Worm (Caenorhabditis elegans): ENCODE results near the gene W04D12.1.
A peak's percentile ranks its signal among the peaks of the same experiment; 100 is the strongest.

Gene W04D12.1

DNA sequence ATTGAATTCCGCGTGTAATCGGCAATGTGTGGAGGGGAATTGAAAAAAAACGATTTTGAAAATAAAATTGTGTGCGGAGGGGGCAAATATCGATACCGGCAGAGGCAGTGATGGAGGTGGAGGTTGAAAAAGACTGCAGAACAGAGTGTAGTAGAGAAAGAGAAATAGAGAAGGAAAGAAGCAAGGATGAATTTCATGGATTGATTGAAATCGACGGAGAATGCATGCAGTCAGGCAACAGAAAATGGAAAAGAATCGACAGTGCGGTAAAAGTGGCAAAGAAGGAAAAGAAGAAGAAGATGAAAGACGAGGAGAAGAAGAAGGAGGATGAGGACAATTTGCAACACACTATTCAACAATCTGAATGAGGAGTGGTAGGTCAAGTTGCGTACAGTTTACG is at the start of gene W04D12.1:
TSS of gene W04D12.1 (plus strand) at position 111 of the 400 bp plus-strand sequence.
- TF ChIP-seq hmg-1.2 (GFP tag; IDR thresholded peaks at IDR 0.05) (peak; percentile 58; the same call in 1 of the 2 replicates), madf-6 (GFP tag; IDR thresholded peaks at IDR 0.05) (no peak)

DNA sequence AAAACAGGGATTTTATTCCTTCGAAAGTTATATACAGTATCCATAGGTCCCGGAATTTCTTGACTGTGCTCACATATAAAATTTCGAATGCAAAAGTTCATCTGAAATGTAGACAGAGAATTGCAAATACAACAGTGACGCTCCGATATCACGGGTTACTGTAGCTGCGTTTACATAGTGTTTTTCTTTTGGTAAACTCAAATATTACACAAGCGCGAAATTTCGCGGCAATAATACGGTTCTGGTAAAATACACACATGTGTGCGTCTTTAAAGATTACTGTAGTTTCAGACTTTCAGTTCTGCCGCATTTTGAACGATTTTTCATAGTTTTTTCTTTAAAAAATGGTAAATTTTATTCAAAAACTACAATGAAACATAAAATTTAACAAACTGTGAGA is 46.2 kb upstream of the W04D12.1 start, which contains the start of gene rev-3:
TSS of gene rev-3 (minus strand) at position 101 of the 400 bp plus-strand sequence.
- TF ChIP-seq F39B2.1 (GFP tag; IDR thresholded peaks at IDR 0.05) = no peak
- TF ChIP-seq ztf-3 (GFP tag; optimal IDR thresholded peaks at IDR 0.05) = no peak
- TF ChIP-seq lsl-1 (GFP tag; optimal IDR thresholded peaks at IDR 0.05) = peak; percentile 37
- no peak for TF ChIP-seq efl-1 (GFP tag; optimal IDR thresholded peaks at IDR 0.05)
- no peak for TF ChIP-seq mes-4 (tag; optimal IDR thresholded peaks at IDR 0.05)
- no peak for TF ChIP-seq attf-6 (GFP tag; IDR thresholded peaks at IDR 0.05)

DNA sequence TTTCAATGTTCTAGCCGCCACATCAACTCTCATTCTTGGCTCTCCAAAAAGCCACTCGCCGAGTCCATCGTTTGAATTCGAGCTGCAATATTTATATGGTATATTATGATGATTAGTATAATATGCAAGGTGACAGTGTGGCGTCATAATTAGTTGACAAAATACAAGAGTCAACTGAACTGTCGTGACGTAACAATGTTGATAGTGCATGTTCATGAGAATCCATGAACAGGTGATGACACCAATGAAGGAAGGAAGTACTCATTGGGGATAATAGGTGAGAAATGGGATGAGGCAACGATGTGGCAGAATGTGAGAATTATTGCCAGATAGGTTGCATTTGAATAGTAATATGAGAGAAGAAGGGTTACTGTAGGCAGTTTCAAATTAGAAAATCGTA is 41.7 kb upstream of the W04D12.1 start:
- TF ChIP-seq F37B4.10 (GFP tag; IDR thresholded peaks at IDR 0.05) (no peak), nhr-27 (tag; optimal IDR thresholded peaks at IDR 0.05) (no peak), gei-17 (GFP tag; optimal IDR thresholded peaks at IDR 0.05) (no peak), egl-44 (GFP tag; IDR thresholded peaks at IDR 0.05) (no peak), unc-62 (GFP tag; optimal IDR thresholded peaks at IDR 0.05) (no peak), K12H6.12 (tag; optimal IDR thresholded peaks at IDR 0.05) (no peak), nfya-1 (tag; optimal IDR thresholded peaks at IDR 0.05; ENCODE audit: borderline replicate concordance, insufficient read depth) (no peak), D2030.7 (GFP tag; IDR thresholded peaks at IDR 0.05) (no peak), hrde-1 (tag; optimal IDR thresholded peaks at IDR 0.05; ENCODE audit: borderline replicate concordance) (no peak), rcor-1 (GFP tag; IDR thresholded peaks at IDR 0.05) (no peak), ceh-79 (tag; optimal IDR thresholded peaks at IDR 0.05) (no peak), efl-1 (GFP tag; optimal IDR thresholded peaks at IDR 0.05) (no peak)

DNA sequence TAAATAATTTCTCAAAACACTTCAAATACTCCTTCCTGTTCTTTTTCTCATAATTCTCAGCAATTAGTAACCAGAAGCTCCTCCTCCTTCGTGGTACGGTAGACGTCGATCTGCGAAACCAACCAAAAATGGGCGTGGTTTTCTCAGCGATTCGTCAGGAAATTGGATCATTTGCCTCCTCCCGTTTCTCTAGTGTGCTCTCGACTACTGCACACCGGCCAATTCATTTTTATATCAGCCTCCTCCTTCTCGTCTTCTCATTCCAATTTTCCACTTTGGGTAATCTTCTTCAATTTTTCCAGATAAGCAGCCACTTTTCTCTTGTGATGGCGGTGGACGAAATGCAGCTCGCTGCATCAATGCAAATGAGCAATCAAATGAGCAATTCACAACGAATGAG is 38.0 kb upstream of the W04D12.1 start, which contains the start of gene ceh-10:
TSS of gene ceh-10 (plus strand) at position 301 of the 400 bp plus-strand sequence.
- no peak for TF ChIP-seq nhr-80 (tag; optimal IDR thresholded peaks at IDR 0.05)
- TF ChIP-seq cebp-2 (GFP tag; IDR thresholded peaks at IDR 0.05) = no peak
- no peak for TF ChIP-seq F33H1.4 (GFP tag; IDR thresholded peaks at IDR 0.05)
- no peak for TF ChIP-seq akir-1 (GFP tag; optimal IDR thresholded peaks at IDR 0.05)

DNA sequence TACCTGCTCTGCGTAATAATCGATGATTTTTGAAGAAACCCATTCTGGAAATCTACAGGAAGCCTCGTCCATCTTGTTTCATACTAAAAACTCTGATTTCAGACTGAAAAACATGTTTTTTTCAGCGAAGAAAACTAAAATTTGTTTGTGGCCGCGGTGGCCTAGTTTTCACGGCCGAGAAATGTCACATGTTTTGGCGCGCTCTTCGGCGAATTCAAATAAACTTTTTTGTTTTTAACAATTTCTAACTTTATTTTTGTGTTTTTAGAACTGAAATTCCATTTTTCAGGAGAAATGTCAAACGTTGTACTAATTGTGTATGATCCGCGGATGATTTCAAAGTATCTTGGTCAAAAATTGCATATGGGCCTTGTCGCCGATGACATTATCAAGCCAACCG is 33.8 kb upstream of the W04D12.1 start, which contains the start of the genes polq-1 and him-10:
TSS of gene polq-1 (minus strand) at position 190 of the 400 bp plus-strand sequence.
TSS of gene him-10 (plus strand) at position 290 of the 400 bp plus-strand sequence.
- peak; percentile 11 for TF ChIP-seq attf-5 (GFP tag; optimal IDR thresholded peaks at IDR 0.05)
- no peak for TF ChIP-seq C06A6.2 (GFP tag; conservative IDR thresholded peaks at IDR 0.05)
- TF ChIP-seq madf-8 (GFP tag; conservative IDR thresholded peaks at IDR 0.05) = peak; percentile 36; the same call in 1 of the 2 replicates
- TF ChIP-seq snpc-4 (GFP tag; optimal IDR thresholded peaks at IDR 0.05) = no peak
- no peak for TF ChIP-seq snpc-4 (tag; optimal IDR thresholded peaks at IDR 0.05)
- peak; percentile 50 for TF ChIP-seq lsl-1 (GFP tag; optimal IDR thresholded peaks at IDR 0.05)
- peak; percentile 81 for TF ChIP-seq efl-1 (GFP tag; optimal IDR thresholded peaks at IDR 0.05)
- TF ChIP-seq unc-130 (GFP tag; optimal IDR thresholded peaks at IDR 0.05) = peak; percentile 40
- TF ChIP-seq madf-6 (GFP tag; IDR thresholded peaks at IDR 0.05) = peak; percentile 38; the same call in 1 of the 2 replicates
- TF ChIP-seq dox-1 (GFP tag; IDR thresholded peaks at IDR 0.05) = peak; percentile 56
- TF ChIP-seq lin-54 (GFP tag; optimal IDR thresholded peaks at IDR 0.05) = peak; percentile 54
- TF ChIP-seq ZK185.1 (tag; optimal IDR thresholded peaks at IDR 0.05; ENCODE audit: poor library complexity, severe bottlenecking) = no peak
- peak; percentile 59 for TF ChIP-seq dpl-1 (GFP tag; optimal IDR thresholded peaks at IDR 0.05)
